Fruit fly (Drosophila melanogaster) whole organism, embryonic: ENCODE results near the gene CG5608.

Experiments used
- CG10147 ChIP-seq: fragments of 200-800 bp; sonication (Bioruptor generic); optimal IDR thresholded peaks from 2 replicates; lab custom pipeline; 2019; ENCODE audit warnings: missing biosample characterization, mild to moderate bottlenecking, missing genetic modification characterization, moderate library complexity
- CG10267 ChIP-seq: fragments of 200-800 bp; sonication (Bioruptor generic); optimal IDR thresholded peaks from 2 replicates; lab custom pipeline; 2018; ENCODE audit warnings: missing biosample characterization, mild to moderate bottlenecking, missing genetic modification characterization, moderate library complexity
- CG10565 ChIP-seq: fragments of 200-800 bp; sonication (Bioruptor generic); optimal IDR thresholded peaks from 3 replicates; lab custom pipeline; 2016; ENCODE audit warnings: missing biosample characterization, mild to moderate bottlenecking, missing genetic modification characterization
- CG12155 ChIP-seq: fragments of 200-800 bp; sonication (Bioruptor generic); optimal IDR thresholded peaks from 3 replicates; lab custom pipeline; 2016; ENCODE audit warnings: missing biosample characterization, missing genetic modification characterization
- CG12391 ChIP-seq: fragments of 200-800 bp; sonication (Bioruptor generic); optimal IDR thresholded peaks from 3 replicates; lab custom pipeline; 2018; ENCODE audit warnings: missing biosample characterization, mild to moderate bottlenecking, missing genetic modification characterization, moderate library complexity
- CG12659 ChIP-seq: fragments of 200-800 bp; sonication (Bioruptor generic); optimal IDR thresholded peaks from 3 replicates; lab custom pipeline; 2017; ENCODE audit warnings: mild to moderate bottlenecking, missing biosample characterization, missing genetic modification reagents, missing genetic modification characterization
- CG13424 ChIP-seq: fragments of 200-800 bp; sonication (Bioruptor generic); optimal IDR thresholded peaks from 2 replicates; lab custom pipeline; 2019; ENCODE audit warnings: missing biosample characterization, mild to moderate bottlenecking, missing genetic modification characterization, moderate library complexity
- CG13775 ChIP-seq: fragments of 200-800 bp; sonication (Bioruptor generic); optimal IDR thresholded peaks from 3 replicates; lab custom pipeline; 2017; ENCODE audit warnings: missing biosample characterization, mild to moderate bottlenecking, missing genetic modification characterization
- CG13894 ChIP-seq: fragments of 200-800 bp; sonication (Bioruptor generic); optimal IDR thresholded peaks from 3 replicates; lab custom pipeline; 2018; ENCODE audit warnings: missing biosample characterization, mild to moderate bottlenecking, missing genetic modification characterization, moderate library complexity
- CG1603 ChIP-seq: fragments of 200-800 bp; sonication (Bioruptor generic); optimal IDR thresholded peaks from 2 replicates; lab custom pipeline; 2019; ENCODE audit warnings: missing biosample characterization, mild to moderate bottlenecking, missing genetic modification characterization, moderate library complexity
- CG17829 ChIP-seq: fragments of 200-800 bp; optimal IDR thresholded peaks from 2 replicates; lab custom pipeline; 2019; ENCODE audit warnings: missing biosample characterization, mild to moderate bottlenecking, missing genetic modification characterization, moderate library complexity
- CG32532 ChIP-seq: fragments of 200-800 bp; sonication (Bioruptor generic); IDR thresholded peaks from 2 replicates; pipeline ENCODE4 v1.3.6; 2022; ENCODE audit warnings: missing biosample characterization, missing genetic modification characterization
- CG33213 ChIP-seq: fragments of 200-800 bp; sonication (Bioruptor generic); optimal IDR thresholded peaks from 3 replicates; lab custom pipeline; 2016; ENCODE audit warnings: missing biosample characterization, missing genetic modification characterization
- CG34376 ChIP-seq: fragments of 200-800 bp; sonication (Bioruptor generic); optimal IDR thresholded peaks from 2 replicates; lab custom pipeline; 2018; ENCODE audit warnings: missing biosample characterization, mild to moderate bottlenecking, missing genetic modification characterization
- CG4424 ChIP-seq: fragments of 200-800 bp; sonication (Bioruptor generic); optimal IDR thresholded peaks from 3 replicates; lab custom pipeline; 2016; ENCODE audit warnings: missing biosample characterization, missing genetic modification characterization
- CG4730 ChIP-seq: fragments of 200-800 bp; sonication (Bioruptor generic); IDR thresholded peaks from 2 replicates; pipeline ENCODE4 v1.3.6; 2022; ENCODE audit warnings: missing biosample characterization, missing genetic modification characterization
- CG6689 ChIP-seq: fragments of 200-800 bp; sonication (Bioruptor generic); IDR thresholded peaks from 2 replicates; pipeline ENCODE4 v1.3.6; 2022; ENCODE audit warnings: missing biosample characterization, missing genetic modification characterization
- CG7357 ChIP-seq: fragments of 200-800 bp; sonication (Bioruptor generic); IDR thresholded peaks from 3 replicates; pipeline ENCODE4 v1.3.6; 2022; ENCODE audit warnings: missing biosample characterization, missing genetic modification characterization
- CoRest ChIP-seq: fragments of 200-800 bp; sonication (Bioruptor generic); optimal IDR thresholded peaks from 3 replicates; lab custom pipeline; 2018; ENCODE audit warnings: missing biosample characterization, mild to moderate bottlenecking, missing genetic modification characterization, moderate library complexity
- Dfd ChIP-seq, 2 experiments: fragments of >200 bp; optimal IDR thresholded peaks; 2 replicates each; lab custom pipeline; 2017; ENCODE audit warnings: missing biosample characterization in 2 of 2, missing genetic modification characterization in 2 of 2
- Doc2 ChIP-seq: fragments of 200-800 bp; sonication (Bioruptor generic); IDR thresholded peaks from 2 replicates; pipeline ENCODE4 v1.3.6; 2022; ENCODE audit warnings: missing biosample characterization, missing genetic modification characterization
- Dp ChIP-seq: fragments of 200-800 bp; sonication (Bioruptor generic); optimal IDR thresholded peaks from 2 replicates; lab custom pipeline; 2018; ENCODE audit warnings: missing biosample characterization, mild to moderate bottlenecking, missing genetic modification characterization, moderate library complexity
- HLHmδ ChIP-seq: fragments of 200-800 bp; sonication (Bioruptor generic); optimal IDR thresholded peaks from 2 replicates; lab custom pipeline; 2018; ENCODE audit warnings: missing biosample characterization, mild to moderate bottlenecking, missing genetic modification characterization, moderate library complexity
- Kr ChIP-seq: fragments of 200-800 bp; sonication (Bioruptor generic); optimal IDR thresholded peaks from 2 replicates; lab custom pipeline; 2017; ENCODE audit warnings: missing biosample characterization, mild to moderate bottlenecking, missing genetic modification characterization
- MTF-1 ChIP-seq: fragments of 200-800 bp; sonication (Bioruptor generic); optimal IDR thresholded peaks from 2 replicates; lab custom pipeline; 2018; ENCODE audit warnings: missing biosample characterization, mild to moderate bottlenecking, missing genetic modification characterization, borderline replicate concordance
- Myb ChIP-seq: fragments of 200-800 bp; sonication (Bioruptor generic); optimal IDR thresholded peaks from 2 replicates; lab custom pipeline; 2016; ENCODE audit warnings: missing biosample characterization, missing genetic modification characterization
- Nf-YC ChIP-seq: fragments of 200-800 bp; optimal IDR thresholded peaks from 3 replicates; lab custom pipeline; 2019; ENCODE audit warnings: missing biosample characterization, mild to moderate bottlenecking, missing genetic modification characterization, moderate library complexity
- NfI ChIP-seq: fragments of 200-800 bp; sonication (Bioruptor generic); optimal IDR thresholded peaks from 3 replicates; lab custom pipeline; 2018; ENCODE audit warnings: missing biosample characterization, mild to moderate bottlenecking, missing genetic modification characterization, moderate library complexity
- Side ChIP-seq: fragments of 200-800 bp; sonication (Bioruptor generic); optimal IDR thresholded peaks from 2 replicates; lab custom pipeline; 2016; ENCODE audit warnings: missing biosample characterization, missing genetic modification characterization
- Sin3A ChIP-seq: fragments of >200 bp; optimal IDR thresholded peaks from 2 replicates; lab custom pipeline; 2018
- Sry-β ChIP-seq: fragments of 200-800 bp; sonication (Bioruptor generic); optimal IDR thresholded peaks from 2 replicates; lab custom pipeline; 2018; ENCODE audit warnings: missing biosample characterization, mild to moderate bottlenecking, missing genetic modification characterization, moderate library complexity
- Stat92E ChIP-seq, 3 experiments: fragments of >200 bp in 2 of 3; fragments of 200-800 bp in 1 of 3; sonication (Bioruptor generic) in 1 of 3; optimal IDR thresholded peaks; 2 replicates each; lab custom pipeline; 2017 to 2019; ENCODE audit warnings: missing biosample characterization in 3 of 3, missing genetic modification characterization in 3 of 3, mild to moderate bottlenecking in 1 of 3, moderate library complexity in 1 of 3
- Vsx1 ChIP-seq: fragments of 200-800 bp; sonication (Bioruptor generic); optimal IDR thresholded peaks from 2 replicates; lab custom pipeline; 2017; ENCODE audit warnings: missing biosample characterization, mild to moderate bottlenecking, missing genetic modification characterization, missing genetic modification reagents
- bowl ChIP-seq: fragments of 200-800 bp; sonication (Bioruptor generic); IDR thresholded peaks from 2 replicates; pipeline ENCODE4 v1.3.6; 2022; ENCODE audit warnings: missing biosample characterization, missing genetic modification characterization
- dysf ChIP-seq: fragments of 200-800 bp; sonication (Bioruptor generic); IDR thresholded peaks from 3 replicates; pipeline ENCODE4 v1.3.6; 2022; ENCODE audit warnings: missing biosample characterization, missing genetic modification characterization
- ems ChIP-seq: fragments of 200-800 bp; sonication (Bioruptor generic); optimal IDR thresholded peaks from 3 replicates; lab custom pipeline; 2016; ENCODE audit warnings: missing biosample characterization, missing genetic modification characterization
- exex ChIP-seq: fragments of 200-800 bp; sonication (Bioruptor generic); optimal IDR thresholded peaks from 4 replicates; lab custom pipeline; 2018; ENCODE audit warnings: missing biosample characterization, mild to moderate bottlenecking, missing genetic modification characterization, moderate library complexity
- gfzf ChIP-seq: fragments of 200-800 bp; sonication (Bioruptor generic); optimal IDR thresholded peaks from 2 replicates; lab custom pipeline; 2016; ENCODE audit warnings: missing biosample characterization, mild to moderate bottlenecking, missing genetic modification characterization, moderate library complexity
- grn ChIP-seq: fragments of 200-800 bp; sonication (Bioruptor generic); optimal IDR thresholded peaks from 3 replicates; lab custom pipeline; 2017; ENCODE audit warnings: missing biosample characterization, missing genetic modification characterization
- insv ChIP-seq, 2 experiments: fragments of 200-800 bp; sonication (Bioruptor generic); optimal IDR thresholded peaks; 3 replicates each; lab custom pipeline; 2016 to 2018; ENCODE audit warnings: missing biosample characterization in 2 of 2, missing genetic modification characterization in 2 of 2
- jing ChIP-seq: fragments of 200-800 bp; sonication (Bioruptor generic); optimal IDR thresholded peaks from 2 replicates; lab custom pipeline; 2018; ENCODE audit warnings: missing biosample characterization, mild to moderate bottlenecking, missing genetic modification characterization
- jumu ChIP-seq: fragments of 200-800 bp; sonication (Bioruptor generic); optimal IDR thresholded peaks from 3 replicates; lab custom pipeline; 2016; ENCODE audit warnings: missing biosample characterization, missing genetic modification characterization
- pan ChIP-seq, 4 experiments: fragments of >200 bp in 3 of 4; fragments of 200-800 bp in 1 of 4; sonication (Bioruptor generic) in 1 of 4; optimal IDR thresholded peaks in 3 of 4; IDR thresholded peaks in 1 of 4; 2 replicates each; pipeline versions ENCODE4 v1.3.6 to Lab custom; 2017 to 2022; ENCODE audit warnings: missing biosample characterization in 2 of 4, missing genetic modification characterization in 2 of 4, mixed read lengths in 1 of 4
- phol ChIP-seq: fragments of 200-800 bp; sonication (Bioruptor generic); optimal IDR thresholded peaks from 3 replicates; lab custom pipeline; 2018; ENCODE audit warnings: missing biosample characterization, mild to moderate bottlenecking, missing genetic modification characterization, moderate library complexity
- pzg ChIP-seq: fragments of 200-800 bp; sonication (Bioruptor generic); optimal IDR thresholded peaks from 3 replicates; lab custom pipeline; 2018; ENCODE audit warnings: missing biosample characterization, mild to moderate bottlenecking, missing genetic modification characterization, moderate library complexity
- row ChIP-seq: fragments of 200-800 bp; sonication (Bioruptor generic); IDR thresholded peaks from 3 replicates; pipeline ENCODE4 v1.3.6; 2022; ENCODE audit warnings: missing biosample characterization, missing genetic modification characterization
- tna ChIP-seq: fragments of 200-800 bp; sonication (Bioruptor generic); IDR thresholded peaks from 2 replicates; pipeline ENCODE4 v1.3.6; 2022; ENCODE audit warnings: missing biosample characterization, missing genetic modification characterization; ENCODE audit not compliant: partially characterized antibody
- vnd ChIP-seq: fragments of 200-800 bp; sonication (Bioruptor generic); IDR thresholded peaks from 3 replicates; pipeline ENCODE4 v1.3.6; 2022; ENCODE audit warnings: missing biosample characterization, missing genetic modification characterization; ENCODE audit not compliant: partially characterized antibody
- zf30C ChIP-seq: fragments of 200-800 bp; sonication (Bioruptor generic); optimal IDR thresholded peaks from 3 replicates; lab custom pipeline; 2018; ENCODE audit warnings: missing biosample characterization, mild to moderate bottlenecking, missing genetic modification characterization

CG5608 gene

DNA sequence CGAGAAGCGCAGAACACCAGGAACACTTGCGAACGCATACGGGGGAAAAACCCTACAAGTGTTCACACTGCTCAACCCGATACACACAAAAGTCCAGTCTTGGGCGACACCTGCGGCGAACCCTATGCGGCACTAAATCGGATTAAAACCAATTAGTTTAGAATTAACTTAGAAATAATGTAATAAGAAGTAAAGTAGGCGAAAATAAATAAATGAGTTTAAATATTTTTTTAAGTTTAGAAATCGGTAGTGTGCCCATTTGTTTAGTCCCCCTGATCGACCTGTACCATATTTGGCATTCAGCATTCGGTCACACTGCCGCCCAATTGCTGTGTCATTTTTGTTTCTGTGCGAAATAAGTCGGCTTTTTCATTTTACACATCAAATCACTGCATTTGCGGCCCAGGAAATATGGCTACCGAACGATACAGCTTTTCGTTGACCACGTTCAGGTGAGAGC, 34.0 kb downstream of the CG5608 start, which contains the start of gene Prosalpha2 (continued):
- no peak for TF ChIP-seq CG6689 (GFP tag; lab: Robert Waterston, UW)
- peak; percentile 20 for TF ChIP-seq CG13424 (tag; lab: Kevin White, UChicago)
- peak; percentile 11 for TF ChIP-seq CG10147 (GFP tag; lab: Kevin White, UChicago)
- peak in 1 of 2 experiments; percentile 31 for TF ChIP-seq insv (GFP tag; optimal IDR thresholded peaks at IDR 0.05; lab: Kevin White, UChicago)
- TF ChIP-seq NfI (GFP tag; lab: Kevin White, UChicago), result peak; percentile 43
- peak; percentile 32; the same call in 1 of the 3 replicates for TF ChIP-seq dysf
- TF ChIP-seq Dfd (GFP tag; optimal IDR thresholded peaks at IDR 0.05; lab: Kevin White, UChicago), result no peak
- TF ChIP-seq tna, result no peak
- no peak for TF ChIP-seq CG10565
- TF ChIP-seq CG13894, result peak; percentile 23
- TF ChIP-seq CG33213 (GFP tag; lab: Kevin White, UChicago), result peak; percentile 5
- peak; percentile 20 for TF ChIP-seq Myb
- TF ChIP-seq Nf-YC (tag; lab: Kevin White, UChicago), result peak; percentile 30
- TF ChIP-seq Stat92E (GFP tag; optimal IDR thresholded peaks at IDR 0.05; lab: Kevin White, UChicago), result no peak
- no peak for TF ChIP-seq Doc2
- no peak for TF ChIP-seq bowl (GFP tag; lab: Robert Waterston, UW)
- TF ChIP-seq CoRest (tag; lab: Kevin White, UChicago), result peak; percentile 74
- TF ChIP-seq Dp (GFP tag; lab: Kevin White, UChicago), result peak; percentile 55
- TF ChIP-seq CG7357 (GFP tag; lab: Robert Waterston, UW), result peak; percentile 93
- TF ChIP-seq CG12659 (GFP tag; lab: Kevin White, UChicago), result peak; percentile 68
- TF ChIP-seq Vsx1 (GFP tag; lab: Kevin White, UChicago), result no peak
- peak; percentile 14 for TF ChIP-seq CG12155 (GFP tag; lab: Kevin White, UChicago)
- TF ChIP-seq CG13775 (GFP tag; lab: Kevin White, UChicago), result peak; percentile 5
- TF ChIP-seq CG17829 (tag; lab: Kevin White, UChicago), result peak; percentile 33
- TF ChIP-seq ems, result no peak
- no peak for TF ChIP-seq exex (tag; lab: Kevin White, UChicago)
- no peak for TF ChIP-seq vnd (GFP tag; lab: Robert Waterston, UW)
- peak; percentile 19 for TF ChIP-seq Sry-β (GFP tag; lab: Kevin White, UChicago)
- TF ChIP-seq grn (GFP tag; lab: Kevin White, UChicago), result no peak
- TF ChIP-seq gfzf, result peak; percentile 83
- TF ChIP-seq Sin3A (lab: Kevin White, UChicago), result peak; percentile 66
- TF ChIP-seq CG1603 (tag; lab: Kevin White, UChicago), result peak; percentile 55
- TF ChIP-seq CG4730, result no peak
- TF ChIP-seq jing (GFP tag; lab: Kevin White, UChicago), result no peak
- peak; percentile 1 for TF ChIP-seq CG12391 (tag; lab: Kevin White, UChicago)
- no peak for TF ChIP-seq CG34376 (GFP tag; lab: Kevin White, UChicago)
- peak; percentile 61 for TF ChIP-seq pzg
- TF ChIP-seq CG4424, result peak; percentile 3
- TF ChIP-seq pan (optimal IDR thresholded peaks at IDR 0.05; lab: Kevin White, UChicago), result no peak
- TF ChIP-seq pan (GFP tag; optimal IDR thresholded peaks at IDR 0.05 in 1 of 2, IDR thresholded peaks at IDR 0.05 in 1 of 2), result no peak
- TF ChIP-seq phol (tag; lab: Kevin White, UChicago), result peak; percentile 46
- TF ChIP-seq MTF-1, result no peak
- no peak for TF ChIP-seq Kr
- TF ChIP-seq row, result peak; percentile 59
- no peak for TF ChIP-seq HLHmδ
- TF ChIP-seq CG32532 (GFP tag; lab: Robert Waterston, UW), result peak; percentile 30; the same call in 1 of the 2 replicates
- no peak for TF ChIP-seq Side
- TF ChIP-seq jumu, result no peak
- TF ChIP-seq zf30C (GFP tag; lab: Kevin White, UChicago), result peak; percentile 19
- peak; percentile 45 for TF ChIP-seq CG10267
